Fruit fly (Drosophila melanogaster) whole organism, embryonic: ENCODE results near the gene CG6607.

ENCODE experiments used
- CG10543 ChIP-seq: fragments of 200-800 bp; sonication (Bioruptor generic); optimal IDR thresholded peaks from 3 replicates; lab custom pipeline; 2017; ENCODE audit warnings: missing biosample characterization, mild to moderate bottlenecking, missing genetic modification characterization, moderate library complexity
- CG10959 ChIP-seq: fragments of 200-800 bp; sonication (Bioruptor generic); IDR thresholded peaks from 2 replicates; pipeline ENCODE4 v1.3.6; 2022; ENCODE audit warnings: missing biosample characterization, missing genetic modification characterization
- CG11560 ChIP-seq: fragments of 200-800 bp; sonication (Bioruptor generic); IDR thresholded peaks from 3 replicates; pipeline ENCODE4 v1.3.6; 2022; ENCODE audit warnings: missing biosample characterization, missing genetic modification characterization
- CG11723 ChIP-seq: fragments of 200-800 bp; sonication (Bioruptor generic); optimal IDR thresholded peaks from 2 replicates; lab custom pipeline; 2017; ENCODE audit warnings: missing biosample characterization, mild to moderate bottlenecking, missing genetic modification characterization
- CG12299 ChIP-seq: fragments of 200-800 bp; sonication (Bioruptor generic); optimal IDR thresholded peaks from 2 replicates; lab custom pipeline; 2018; ENCODE audit warnings: missing biosample characterization, mild to moderate bottlenecking, missing genetic modification characterization
- CG13287 ChIP-seq: fragments of 200-800 bp; sonication (Bioruptor generic); IDR thresholded peaks from 2 replicates; pipeline ENCODE4 v1.3.6; 2022; ENCODE audit warnings: missing biosample characterization, missing genetic modification characterization; ENCODE audit not compliant: partially characterized antibody
- CG13624 ChIP-seq: fragments of 200-800 bp; sonication (Bioruptor generic); optimal IDR thresholded peaks from 2 replicates; lab custom pipeline; 2016; ENCODE audit warnings: missing biosample characterization, missing genetic modification characterization
- CG14014 ChIP-seq: fragments of 200-800 bp; sonication (Bioruptor generic); IDR thresholded peaks from 2 replicates; pipeline ENCODE4 v1.3.6; 2022; ENCODE audit warnings: missing biosample characterization, missing genetic modification characterization
- CG15696 ChIP-seq: fragments of 200-800 bp; sonication (Bioruptor generic); optimal IDR thresholded peaks from 2 replicates; lab custom pipeline; 2019; ENCODE audit warnings: missing biosample characterization, mild to moderate bottlenecking, missing genetic modification characterization, moderate library complexity
- CG17802 ChIP-seq: fragments of 200-800 bp; sonication (Bioruptor generic); optimal IDR thresholded peaks from 2 replicates; lab custom pipeline; 2018; ENCODE audit warnings: missing biosample characterization, mild to moderate bottlenecking, missing genetic modification characterization, moderate library complexity
- CG18262 ChIP-seq: fragments of 200-800 bp; optimal IDR thresholded peaks from 3 replicates; lab custom pipeline; 2019; ENCODE audit warnings: missing biosample characterization, mild to moderate bottlenecking, missing genetic modification characterization, moderate library complexity
- CG31388 ChIP-seq: fragments of 200-800 bp; sonication (Bioruptor generic); optimal IDR thresholded peaks from 2 replicates; lab custom pipeline; 2016; ENCODE audit warnings: missing biosample characterization, missing genetic modification characterization
- CG32767 ChIP-seq: fragments of 200-800 bp; sonication (Bioruptor generic); IDR thresholded peaks from 2 replicates; pipeline ENCODE4 v1.3.6; 2022; ENCODE audit warnings: missing biosample characterization, missing genetic modification characterization
- CG4707 ChIP-seq: fragments of 200-800 bp; sonication (Bioruptor generic); optimal IDR thresholded peaks from 2 replicates; lab custom pipeline; 2018; ENCODE audit warnings: missing biosample characterization, mild to moderate bottlenecking, missing genetic modification characterization, moderate library complexity
- CG6175 ChIP-seq: fragments of 200-800 bp; sonication (Bioruptor generic); IDR thresholded peaks from 3 replicates; pipeline ENCODE4 v1.3.6; 2022; ENCODE audit warnings: missing biosample characterization, missing genetic modification characterization
- CG8478 ChIP-seq: fragments of >200 bp; optimal IDR thresholded peaks from 2 replicates; lab custom pipeline; 2018
- Dip2 ChIP-seq: fragments of 200-800 bp; sonication (Bioruptor generic); IDR thresholded peaks from 2 replicates; pipeline ENCODE4 v1.3.6; 2022; ENCODE audit warnings: missing biosample characterization, missing genetic modification characterization
- Ets97D ChIP-seq: fragments of 200-800 bp; sonication (Bioruptor generic); optimal IDR thresholded peaks from 3 replicates; lab custom pipeline; 2016; ENCODE audit warnings: missing biosample characterization, missing genetic modification characterization
- Fer3 ChIP-seq: fragments of 200-800 bp; sonication (Bioruptor generic); optimal IDR thresholded peaks from 2 replicates; lab custom pipeline; 2018; ENCODE audit warnings: missing biosample characterization, mild to moderate bottlenecking, missing genetic modification characterization, moderate library complexity
- HLHmδ ChIP-seq: fragments of 200-800 bp; sonication (Bioruptor generic); optimal IDR thresholded peaks from 2 replicates; lab custom pipeline; 2018; ENCODE audit warnings: missing biosample characterization, mild to moderate bottlenecking, missing genetic modification characterization, moderate library complexity
- Hey ChIP-seq: fragments of 200-800 bp; sonication (Bioruptor generic); optimal IDR thresholded peaks from 3 replicates; lab custom pipeline; 2018; ENCODE audit warnings: missing biosample characterization, mild to moderate bottlenecking, missing genetic modification characterization
- Kr ChIP-seq: fragments of 200-800 bp; sonication (Bioruptor generic); optimal IDR thresholded peaks from 2 replicates; lab custom pipeline; 2017; ENCODE audit warnings: missing biosample characterization, mild to moderate bottlenecking, missing genetic modification characterization
- MBD-R2 ChIP-seq: fragments of 200-800 bp; sonication (Bioruptor generic); IDR thresholded peaks from 2 replicates; pipeline ENCODE4 v1.3.6; 2022; ENCODE audit warnings: missing biosample characterization, missing genetic modification characterization
- MTF-1 ChIP-seq: fragments of 200-800 bp; sonication (Bioruptor generic); optimal IDR thresholded peaks from 2 replicates; lab custom pipeline; 2018; ENCODE audit warnings: missing biosample characterization, mild to moderate bottlenecking, missing genetic modification characterization, borderline replicate concordance
- Mes4 ChIP-seq: fragments of 200-800 bp; sonication (Bioruptor generic); optimal IDR thresholded peaks from 2 replicates; lab custom pipeline; 2016; ENCODE audit warnings: missing biosample characterization, missing genetic modification characterization
- NFAT ChIP-seq: fragments of 200-800 bp; sonication (Bioruptor generic); IDR thresholded peaks from 2 replicates; pipeline ENCODE4 v1.3.6; 2022; ENCODE audit warnings: missing biosample characterization, missing genetic modification characterization
- Oli ChIP-seq: fragments of 200-800 bp; sonication (Bioruptor generic); optimal IDR thresholded peaks from 2 replicates; lab custom pipeline; 2018; ENCODE audit warnings: missing biosample characterization, mild to moderate bottlenecking, missing genetic modification characterization, moderate library complexity
- Sox102F ChIP-seq: fragments of 200-800 bp; sonication (Bioruptor generic); optimal IDR thresholded peaks from 2 replicates; lab custom pipeline; 2018; ENCODE audit warnings: missing biosample characterization, mild to moderate bottlenecking, missing genetic modification characterization, moderate library complexity
- Taf1 ChIP-seq: fragments of 200-800 bp; sonication (Bioruptor generic); IDR thresholded peaks from 2 replicates; pipeline ENCODE4 v1.3.6; 2022; ENCODE audit warnings: missing biosample characterization, missing genetic modification characterization
- Trl ChIP-seq, 3 experiments: fragments of >200 bp in 2 of 3; fragments of 200-800 bp in 1 of 3; sonication (Bioruptor generic) in 1 of 3; optimal IDR thresholded peaks; 2 replicates in 1 of 3; 3 replicates in 2 of 3; lab custom pipeline; 2016 to 2017; ENCODE audit warnings: missing biosample characterization in 1 of 3, missing genetic modification characterization in 1 of 3
- bowl ChIP-seq: fragments of 200-800 bp; sonication (Bioruptor generic); IDR thresholded peaks from 2 replicates; pipeline ENCODE4 v1.3.6; 2022; ENCODE audit warnings: missing biosample characterization, missing genetic modification characterization
- caup ChIP-seq: fragments of 200-800 bp; sonication (Bioruptor generic); optimal IDR thresholded peaks from 3 replicates; lab custom pipeline; 2017; ENCODE audit warnings: missing biosample characterization, mild to moderate bottlenecking, missing genetic modification characterization, moderate library complexity; ENCODE audit not compliant: severe bottlenecking
- chinmo ChIP-seq: fragments of 200-800 bp; sonication (Bioruptor generic); IDR thresholded peaks from 4 replicates; pipeline ENCODE4 v1.3.6; 2022; ENCODE audit warnings: missing biosample characterization, missing genetic modification characterization; ENCODE audit not compliant: partially characterized antibody
- corto ChIP-seq: fragments of 200-800 bp; sonication (Bioruptor generic); optimal IDR thresholded peaks from 2 replicates; lab custom pipeline; 2016; ENCODE audit warnings: missing biosample characterization, mild to moderate bottlenecking, missing genetic modification characterization, moderate library complexity
- dimm ChIP-seq: fragments of 200-800 bp; sonication (Bioruptor generic); IDR thresholded peaks from 2 replicates; pipeline ENCODE4 v1.3.6; 2022; ENCODE audit warnings: missing biosample characterization, missing genetic modification characterization
- disco-r ChIP-seq: fragments of 200-800 bp; sonication (Bioruptor generic); optimal IDR thresholded peaks from 2 replicates; lab custom pipeline; 2016; ENCODE audit warnings: missing biosample characterization, missing genetic modification characterization
- dmrt99B ChIP-seq: fragments of 200-800 bp; sonication (Bioruptor generic); optimal IDR thresholded peaks from 2 replicates; lab custom pipeline; 2018; ENCODE audit warnings: missing biosample characterization, mild to moderate bottlenecking, missing genetic modification characterization, moderate library complexity
- eyg ChIP-seq: fragments of 200-800 bp; sonication (Bioruptor generic); optimal IDR thresholded peaks from 3 replicates; lab custom pipeline; 2016; ENCODE audit warnings: missing biosample characterization, missing genetic modification characterization
- grn ChIP-seq: fragments of 200-800 bp; sonication (Bioruptor generic); optimal IDR thresholded peaks from 3 replicates; lab custom pipeline; 2017; ENCODE audit warnings: missing biosample characterization, missing genetic modification characterization
- gsb-n ChIP-seq: fragments of 200-800 bp; sonication (Bioruptor generic); optimal IDR thresholded peaks from 3 replicates; lab custom pipeline; 2018; ENCODE audit warnings: missing biosample characterization, mild to moderate bottlenecking, missing genetic modification characterization
- hth ChIP-seq: fragments of >200 bp; optimal IDR thresholded peaks from 2 replicates; lab custom pipeline; 2017; ENCODE audit warnings: inconsistent platforms
- ind ChIP-seq: fragments of 200-800 bp; sonication (Bioruptor generic); optimal IDR thresholded peaks from 3 replicates; lab custom pipeline; 2016; ENCODE audit warnings: missing biosample characterization, missing genetic modification characterization
- nerfin-1 ChIP-seq: fragments of 200-800 bp; sonication (Bioruptor generic); optimal IDR thresholded peaks from 3 replicates; lab custom pipeline; 2019; ENCODE audit warnings: missing biosample characterization, mild to moderate bottlenecking, missing genetic modification characterization, moderate library complexity
- phol ChIP-seq: fragments of 200-800 bp; sonication (Bioruptor generic); optimal IDR thresholded peaks from 3 replicates; lab custom pipeline; 2018; ENCODE audit warnings: missing biosample characterization, mild to moderate bottlenecking, missing genetic modification characterization, moderate library complexity
- pum ChIP-seq: fragments of 200-800 bp; sonication (Bioruptor generic); optimal IDR thresholded peaks from 2 replicates; lab custom pipeline; 2016; ENCODE audit warnings: missing biosample characterization, missing genetic modification characterization
- sima ChIP-seq: fragments of 200-800 bp; sonication (Bioruptor generic); optimal IDR thresholded peaks from 2 replicates; lab custom pipeline; 2016; ENCODE audit warnings: missing biosample characterization, missing genetic modification characterization
- slp2 ChIP-seq: fragments of 200-800 bp; sonication (Bioruptor generic); optimal IDR thresholded peaks from 2 replicates; lab custom pipeline; 2016; ENCODE audit warnings: missing biosample characterization, missing genetic modification characterization
- sna ChIP-seq: fragments of 200-800 bp; sonication (Bioruptor generic); IDR thresholded peaks from 2 replicates; pipeline ENCODE4 v1.3.6; 2022; ENCODE audit warnings: missing biosample characterization, missing genetic modification characterization; ENCODE audit not compliant: partially characterized antibody
- so ChIP-seq: fragments of 200-800 bp; sonication (Bioruptor generic); IDR thresholded peaks from 3 replicates; pipeline ENCODE4 v1.3.6; 2022; ENCODE audit warnings: missing biosample characterization, missing genetic modification characterization
- stc ChIP-seq: fragments of 200-800 bp; sonication (Bioruptor generic); IDR thresholded peaks from 2 replicates; pipeline ENCODE4 v1.3.6; 2022; ENCODE audit warnings: missing biosample characterization, missing genetic modification characterization
- trem ChIP-seq: fragments of 200-800 bp; optimal IDR thresholded peaks from 3 replicates; lab custom pipeline; 2019; ENCODE audit warnings: missing biosample characterization, mild to moderate bottlenecking, missing genetic modification characterization, moderate library complexity

CG6607 gene

dm6 chr3R:24544388-24544787 is 16.5 kb downstream of the CG6607 start, which contains the start of gene Esyt2 (continued):
- TF ChIP-seq CG32767 (GFP tag; lab: Robert Waterston, UW) (no peak), Ets97D (GFP tag; lab: Kevin White, UChicago) (no peak), Dip2 (no peak), nerfin-1 (tag; lab: Kevin White, UChicago) (no peak), stc (GFP tag; lab: Robert Waterston, UW) (peak; percentile 46; the same call in 1 of the 2 replicates), CG4707 (GFP tag; lab: Kevin White, UChicago) (no peak), CG14014 (GFP tag; lab: Robert Waterston, UW) (peak; percentile 28; the same call in 1 of the 2 replicates), CG6175 (GFP tag; lab: Robert Waterston, UW) (no peak), CG15696 (tag; lab: Kevin White, UChicago) (no peak), bowl (GFP tag; lab: Robert Waterston, UW) (no peak), MTF-1 (GFP tag; lab: Kevin White, UChicago) (no peak), CG11723 (GFP tag; lab: Kevin White, UChicago) (no peak), slp2 (GFP tag; lab: Kevin White, UChicago) (no peak), ind (GFP tag; lab: Kevin White, UChicago) (peak; percentile 27), HLHmδ (GFP tag; lab: Kevin White, UChicago) (no peak), NFAT (GFP tag; lab: Robert Waterston, UW) (peak; percentile 61), CG12299 (tag; lab: Kevin White, UChicago) (peak; percentile 14), eyg (GFP tag; lab: Kevin White, UChicago) (no peak), caup (GFP tag; lab: Kevin White, UChicago) (peak; percentile 16), sima (GFP tag; lab: Kevin White, UChicago) (no peak), so (GFP tag; lab: Robert Waterston, UW) (peak; percentile 55; the same call in 2 of the 3 replicates), phol (tag; lab: Kevin White, UChicago) (peak; percentile 13), corto (GFP tag; lab: Kevin White, UChicago) (no peak), CG18262 (peak; percentile 47), CG31388 (no peak), gsb-n (tag; lab: Kevin White, UChicago) (no peak), Hey (tag; lab: Kevin White, UChicago) (no peak), Kr (GFP tag; lab: Kevin White, UChicago) (no peak), trem (tag; lab: Kevin White, UChicago) (no peak), CG13287 (GFP tag; lab: Robert Waterston, UW) (no peak; the same call in 1 of the 2 replicates), sna (GFP tag; lab: Robert Waterston, UW) (no peak), Sox102F (GFP tag; lab: Kevin White, UChicago) (peak; percentile 55), CG11560 (tag; lab: Robert Waterston, UW) (no peak), Oli (tag; lab: Kevin White, UChicago) (no peak), Trl (optimal IDR thresholded peaks at IDR 0.05; lab: Kevin White, UChicago) (peak; percentile 38 to 42), Trl (GFP tag; optimal IDR thresholded peaks at IDR 0.05; lab: Kevin White, UChicago) (no peak), Fer3 (tag; lab: Kevin White, UChicago) (peak; percentile 56), disco-r (GFP tag; lab: Kevin White, UChicago) (no peak), dimm (GFP tag; lab: Robert Waterston, UW) (no peak), MBD-R2 (GFP tag; lab: Robert Waterston, UW) (peak; percentile 48; the same call in 1 of the 2 replicates), hth (lab: Kevin White, UChicago) (no peak), Taf1 (GFP tag; lab: Robert Waterston, UW) (no peak), CG10543 (GFP tag; lab: Kevin White, UChicago) (no peak), dmrt99B (tag; lab: Kevin White, UChicago) (peak; percentile 42), CG10959 (no peak), CG8478 (lab: Kevin White, UChicago) (no peak), chinmo (GFP tag; lab: Robert Waterston, UW) (no peak), pum (GFP tag; lab: Kevin White, UChicago) (no peak), CG13624 (no peak), CG17802 (tag; lab: Kevin White, UChicago) (no peak), Mes4 (GFP tag; lab: Kevin White, UChicago) (no peak), grn (GFP tag; lab: Kevin White, UChicago) (no peak)
